Worm (Caenorhabditis elegans): ENCODE data around the gene seb-3.

Gene seb-3

ce11 chrX:15072877-15073276 lies 46.8 kb downstream of the seb-3 start:
- TF ChIP-seq F49E8.2 (tag; optimal IDR thresholded peaks at IDR 0.05; ENCODE audit: insufficient read depth): no peak
- no peak for TF ChIP-seq ztf-3 (GFP tag; optimal IDR thresholded peaks at IDR 0.05)

- TF ChIP-seq die-1 (tag; optimal IDR thresholded peaks at IDR 0.05) (no peak), lin-26 (GFP tag; IDR thresholded peaks at IDR 0.05) (no peak), madf-10 (tag; optimal IDR thresholded peaks at IDR 0.05) (no peak), snpc-1.1 (tag; optimal IDR thresholded peaks at IDR 0.05; ENCODE audit: insufficient read depth) (peak; percentile 22), hlh-26 (GFP tag; conservative IDR thresholded peaks at IDR 0.05) (no peak), mxl-1 (tag; optimal IDR thresholded peaks at IDR 0.05) (no peak), hmg-1.2 (GFP tag; IDR thresholded peaks at IDR 0.05) (peak; percentile 35; the same call in 1 of the 2 replicates), dpff-1 (tag; optimal IDR thresholded peaks at IDR 0.05) (no peak), K12H6.12 (tag; optimal IDR thresholded peaks at IDR 0.05) (no peak), nhr-120 (GFP tag; IDR thresholded peaks at IDR 0.05) (no peak), B0035.1 (tag; optimal IDR thresholded peaks at IDR 0.05) (no peak), bed-1 (GFP tag; IDR thresholded peaks at IDR 0.05) (no peak), pha-4 (tag; optimal IDR thresholded peaks at IDR 0.05) (no peak), C06A6.2 (GFP tag; conservative IDR thresholded peaks at IDR 0.05) (no peak), snpc-4 (GFP tag; optimal IDR thresholded peaks at IDR 0.05) (peak; percentile 29), snpc-4 (tag; optimal IDR thresholded peaks at IDR 0.05) (peak in 2 of 4 experiments; percentile 88 to 91), Y53G8AR.9 (GFP tag; conservative IDR thresholded peaks at IDR 0.05) (no peak)
These were observed 47.4 kb downstream of the seb-3 start for ce11 chrX:15073479-15073878.

- TF ChIP-seq snpc-1.1 (tag; optimal IDR thresholded peaks at IDR 0.05; ENCODE audit: insufficient read depth): peak; percentile 30
- TF ChIP-seq Y95B8A.8 (GFP tag; IDR thresholded peaks at IDR 0.05): 0 out of 2 replicates have a peak, but pooled peaks have one; percentile 7
- TF ChIP-seq cebp-1 (GFP tag; IDR thresholded peaks at IDR 0.05): no peak
- no peak for TF ChIP-seq cebp-1 (tag; optimal IDR thresholded peaks at IDR 0.05)
- no peak for TF ChIP-seq snpc-4 (GFP tag; optimal IDR thresholded peaks at IDR 0.05)
- TF ChIP-seq snpc-4 (tag; optimal IDR thresholded peaks at IDR 0.05): peak in 2 of 4 experiments; percentile 51 to 80
These were observed 49.1 kb downstream of the seb-3 start for ce11 chrX:15075170-15075569.

ce11 chrX:15076042-15076565 lies 50.0 kb downstream of the seb-3 start, which contains the start of the genes H40L08.3 and H40L08.9:
TSS of gene H40L08.3 (minus strand) at chrX:15076092.
TSS of gene H40L08.9 (minus strand) at chrX:15076480.
- TF ChIP-seq unc-62 (GFP tag; optimal IDR thresholded peaks at IDR 0.05) (no peak), bed-2 (GFP tag; IDR thresholded peaks at IDR 0.05) (no peak), ztf-26 (tag; optimal IDR thresholded peaks at IDR 0.05) (peak; percentile 77), dpff-1 (tag; optimal IDR thresholded peaks at IDR 0.05) (no peak), hrde-1 (tag; optimal IDR thresholded peaks at IDR 0.05; ENCODE audit: borderline replicate concordance) (no peak), mel-28 (tag; optimal IDR thresholded peaks at IDR 0.05; ENCODE audit: borderline replicate concordance) (peak; percentile 6), mcd-1 (GFP tag; IDR thresholded peaks at IDR 0.05) (no peak), ceh-91 (GFP tag; IDR thresholded peaks at IDR 0.05) (no peak), nhr-80 (tag; optimal IDR thresholded peaks at IDR 0.05) (no peak), Y56A3A.18 (GFP tag; IDR thresholded peaks at IDR 0.05) (no peak), somi-1 (GFP tag; optimal IDR thresholded peaks at IDR 0.05) (no peak), athp-1 (tag; optimal IDR thresholded peaks at IDR 0.05) (no peak), nfya-2 (GFP tag; IDR thresholded peaks at IDR 0.05) (0 out of 2 replicates have a peak, but pooled peaks have one; percentile 51), madf-8 (GFP tag; conservative IDR thresholded peaks at IDR 0.05) (no peak), Y53F4B.3 (GFP tag; IDR thresholded peaks at IDR 0.05) (no peak), pha-4 (tag; optimal IDR thresholded peaks at IDR 0.05) (no peak), rpc-1 (optimal IDR thresholded peaks at IDR 0.05) (no peak), rpc-1 (tag; optimal IDR thresholded peaks at IDR 0.05) (no peak), fkh-3 (tag; optimal IDR thresholded peaks at IDR 0.05) (no peak), zim-3 (tag; optimal IDR thresholded peaks at IDR 0.05) (peak; percentile 42), ztf-22 (GFP tag; optimal IDR thresholded peaks at IDR 0.05) (peak; percentile 22), cebp-1 (GFP tag; IDR thresholded peaks at IDR 0.05) (no peak), cebp-1 (tag; optimal IDR thresholded peaks at IDR 0.05) (no peak), nhr-179 (tag; optimal IDR thresholded peaks at IDR 0.05) (no peak), snpc-4 (GFP tag; optimal IDR thresholded peaks at IDR 0.05) (no peak), snpc-4 (tag; optimal IDR thresholded peaks at IDR 0.05) (no peak), F10E7.11 (tag; optimal IDR thresholded peaks at IDR 0.05) (no peak), sdz-38 (tag; optimal IDR thresholded peaks at IDR 0.05) (no peak)

Data from whole organism, young adult.